Fruit fly (Drosophila melanogaster) whole organism, embryonic: Measurements from ENCODE around the gene CG13843.

Source experiments
- CG10274 ChIP-seq: fragments of 200-800 bp; sonication (Bioruptor generic); optimal IDR thresholded peaks from 3 replicates; lab custom pipeline; 2017; ENCODE audit warnings: missing biosample characterization, mild to moderate bottlenecking, missing genetic modification characterization
- CG10431 ChIP-seq: fragments of 200-800 bp; sonication (Bioruptor generic); optimal IDR thresholded peaks from 3 replicates; lab custom pipeline; 2018; ENCODE audit warnings: missing biosample characterization, mild to moderate bottlenecking, missing genetic modification characterization
- CG10979 ChIP-seq: fragments of 200-800 bp; sonication (Bioruptor generic); optimal IDR thresholded peaks from 2 replicates; lab custom pipeline; 2018; ENCODE audit warnings: missing biosample characterization, mild to moderate bottlenecking, missing genetic modification characterization, moderate library complexity
- CG11398 ChIP-seq: fragments of 200-800 bp; sonication (Bioruptor generic); optimal IDR thresholded peaks from 2 replicates; lab custom pipeline; 2016; ENCODE audit warnings: missing biosample characterization, missing genetic modification characterization
- CG11723 ChIP-seq: fragments of 200-800 bp; sonication (Bioruptor generic); optimal IDR thresholded peaks from 2 replicates; lab custom pipeline; 2017; ENCODE audit warnings: missing biosample characterization, mild to moderate bottlenecking, missing genetic modification characterization
- CG12071 ChIP-seq: fragments of 200-800 bp; sonication (Bioruptor generic); optimal IDR thresholded peaks from 3 replicates; lab custom pipeline; 2018; ENCODE audit warnings: missing biosample characterization, mild to moderate bottlenecking, missing genetic modification characterization
- CG12219 ChIP-seq: fragments of 200-800 bp; sonication (Bioruptor generic); optimal IDR thresholded peaks from 3 replicates; lab custom pipeline; 2018; ENCODE audit warnings: missing biosample characterization, mild to moderate bottlenecking, missing genetic modification characterization
- CG12659 ChIP-seq: fragments of 200-800 bp; sonication (Bioruptor generic); optimal IDR thresholded peaks from 3 replicates; lab custom pipeline; 2017; ENCODE audit warnings: mild to moderate bottlenecking, missing biosample characterization, missing genetic modification reagents, missing genetic modification characterization
- CG12769 ChIP-seq: fragments of 200-800 bp; sonication (Bioruptor generic); optimal IDR thresholded peaks from 2 replicates; lab custom pipeline; 2019; ENCODE audit warnings: missing biosample characterization, mild to moderate bottlenecking, missing genetic modification characterization, moderate library complexity
- CG13296 ChIP-seq: fragments of 200-800 bp; sonication (Bioruptor generic); optimal IDR thresholded peaks from 3 replicates; lab custom pipeline; 2018; ENCODE audit warnings: missing biosample characterization, mild to moderate bottlenecking, missing genetic modification characterization
- CG15073 ChIP-seq: fragments of 200-800 bp; sonication (Bioruptor generic); optimal IDR thresholded peaks from 2 replicates; lab custom pipeline; 2016; ENCODE audit warnings: missing biosample characterization, missing genetic modification characterization
- CG16863 ChIP-seq: fragments of 200-800 bp; sonication (Bioruptor generic); optimal IDR thresholded peaks from 3 replicates; lab custom pipeline; 2016; ENCODE audit warnings: missing biosample characterization, missing genetic modification characterization
- CG17385 ChIP-seq: fragments of 200-800 bp; sonication (Bioruptor generic); optimal IDR thresholded peaks from 3 replicates; lab custom pipeline; 2018; ENCODE audit warnings: missing biosample characterization, mild to moderate bottlenecking, missing genetic modification characterization
- CG17912 ChIP-seq: fragments of 200-800 bp; sonication (Bioruptor generic); optimal IDR thresholded peaks from 2 replicates; lab custom pipeline; 2018; ENCODE audit warnings: missing biosample characterization, mild to moderate bottlenecking, missing genetic modification characterization
- CG2202 ChIP-seq: fragments of 200-800 bp; sonication (Bioruptor generic); optimal IDR thresholded peaks from 2 replicates; lab custom pipeline; 2018; ENCODE audit warnings: missing biosample characterization, mild to moderate bottlenecking, missing genetic modification characterization
- CG2678 ChIP-seq: fragments of 200-800 bp; sonication (Bioruptor generic); optimal IDR thresholded peaks from 3 replicates; lab custom pipeline; 2019; ENCODE audit warnings: missing biosample characterization, mild to moderate bottlenecking, missing genetic modification characterization, moderate library complexity
- CG4707 ChIP-seq: fragments of 200-800 bp; sonication (Bioruptor generic); optimal IDR thresholded peaks from 2 replicates; lab custom pipeline; 2018; ENCODE audit warnings: missing biosample characterization, mild to moderate bottlenecking, missing genetic modification characterization, moderate library complexity
- CG5245 ChIP-seq: fragments of 200-800 bp; sonication (Bioruptor generic); optimal IDR thresholded peaks from 3 replicates; lab custom pipeline; 2016; ENCODE audit warnings: missing biosample characterization, missing genetic modification characterization
- CG7839 ChIP-seq: fragments of 200-800 bp; sonication (Bioruptor generic); optimal IDR thresholded peaks from 3 replicates; lab custom pipeline; 2018; ENCODE audit warnings: missing biosample characterization, mild to moderate bottlenecking, missing genetic modification characterization, moderate library complexity
- CG9437 ChIP-seq: fragments of 200-800 bp; sonication (Bioruptor generic); optimal IDR thresholded peaks from 2 replicates; lab custom pipeline; 2018; ENCODE audit warnings: missing biosample characterization, mild to moderate bottlenecking, missing genetic modification characterization
- CTCF ChIP-seq: fragments of 200-800 bp; sonication (Bioruptor generic); optimal IDR thresholded peaks from 2 replicates; lab custom pipeline; 2017; ENCODE audit warnings: missing biosample characterization, mild to moderate bottlenecking, missing genetic modification characterization, moderate library complexity
- D19A ChIP-seq: fragments of 200-800 bp; optimal IDR thresholded peaks from 3 replicates; lab custom pipeline; 2019; ENCODE audit warnings: missing biosample characterization, mild to moderate bottlenecking, missing genetic modification characterization, moderate library complexity
- D19B ChIP-seq: fragments of 200-800 bp; sonication (Bioruptor generic); optimal IDR thresholded peaks from 2 replicates; lab custom pipeline; 2017; ENCODE audit warnings: missing biosample characterization, mild to moderate bottlenecking, missing genetic modification characterization
- Dbx ChIP-seq: fragments of 200-800 bp; sonication (Bioruptor generic); IDR thresholded peaks from 3 replicates; pipeline ENCODE4 v1.3.6; 2022; ENCODE audit warnings: missing biosample characterization, missing genetic modification characterization
- E2f1 ChIP-seq: fragments of 200-800 bp; sonication (Bioruptor generic); IDR thresholded peaks from 2 replicates; pipeline ENCODE4 v1.3.6; 2022; ENCODE audit warnings: missing biosample characterization, missing genetic modification characterization
- Eip74EF ChIP-seq, 2 experiments: fragments of 200-800 bp in 1 of 2; fragments of >200 bp in 1 of 2; sonication (Bioruptor generic) in 1 of 2; optimal IDR thresholded peaks; 2 replicates each; lab custom pipeline; 2017 to 2019; ENCODE audit warnings: missing biosample characterization in 2 of 2, missing genetic modification characterization in 2 of 2, mild to moderate bottlenecking in 1 of 2, moderate library complexity in 1 of 2
- Elba2 ChIP-seq: fragments of 200-800 bp; sonication (Bioruptor generic); optimal IDR thresholded peaks from 3 replicates; lab custom pipeline; 2016; ENCODE audit warnings: missing biosample characterization, missing genetic modification characterization
- Lhr ChIP-seq: fragments of 200-800 bp; sonication (Bioruptor generic); optimal IDR thresholded peaks from 3 replicates; lab custom pipeline; 2017; ENCODE audit warnings: mild to moderate bottlenecking, missing biosample characterization, missing genetic modification reagents, missing genetic modification characterization
- Myb ChIP-seq: fragments of 200-800 bp; sonication (Bioruptor generic); optimal IDR thresholded peaks from 2 replicates; lab custom pipeline; 2016; ENCODE audit warnings: missing biosample characterization, missing genetic modification characterization
- PHDP ChIP-seq: fragments of 200-800 bp; sonication (Bioruptor generic); optimal IDR thresholded peaks from 3 replicates; lab custom pipeline; 2018; ENCODE audit warnings: missing biosample characterization, mild to moderate bottlenecking, missing genetic modification characterization, moderate library complexity
- Sin3A ChIP-seq: fragments of >200 bp; optimal IDR thresholded peaks from 2 replicates; lab custom pipeline; 2018
- Taf1 ChIP-seq: fragments of 200-800 bp; sonication (Bioruptor generic); IDR thresholded peaks from 2 replicates; pipeline ENCODE4 v1.3.6; 2022; ENCODE audit warnings: missing biosample characterization, missing genetic modification characterization
- dmrt11E ChIP-seq: fragments of 200-800 bp; sonication (Bioruptor generic); optimal IDR thresholded peaks from 3 replicates; lab custom pipeline; 2018; ENCODE audit warnings: missing biosample characterization, mild to moderate bottlenecking, missing genetic modification characterization, moderate library complexity
- fd3F ChIP-seq: fragments of 200-800 bp; sonication (Bioruptor generic); optimal IDR thresholded peaks from 2 replicates; lab custom pipeline; 2018; ENCODE audit warnings: missing biosample characterization, mild to moderate bottlenecking, missing genetic modification characterization, moderate library complexity
- gcm ChIP-seq: fragments of 200-800 bp; sonication (Bioruptor generic); optimal IDR thresholded peaks from 2 replicates; lab custom pipeline; 2019; ENCODE audit warnings: missing biosample characterization, mild to moderate bottlenecking, missing genetic modification characterization, moderate library complexity
- grn ChIP-seq: fragments of 200-800 bp; sonication (Bioruptor generic); optimal IDR thresholded peaks from 3 replicates; lab custom pipeline; 2017; ENCODE audit warnings: missing biosample characterization, missing genetic modification characterization
- ham ChIP-seq: fragments of 200-800 bp; sonication (Bioruptor generic); IDR thresholded peaks from 2 replicates; pipeline ENCODE4 v1.3.6; 2022; ENCODE audit warnings: missing biosample characterization, missing genetic modification characterization
- hbn ChIP-seq: fragments of 200-800 bp; sonication (Bioruptor generic); IDR thresholded peaks from 2 replicates; pipeline ENCODE4 v1.3.6; 2022; ENCODE audit warnings: missing biosample characterization, missing genetic modification characterization; ENCODE audit not compliant: partially characterized antibody
- hkb ChIP-seq, 2 experiments: fragments of 200-800 bp in 1 of 2; fragments of >200 bp in 1 of 2; sonication (Bioruptor generic) in 1 of 2; IDR thresholded peaks in 1 of 2; optimal IDR thresholded peaks in 1 of 2; 2 replicates each; pipeline versions ENCODE4 v1.3.6 to Lab custom; 2017 to 2022; ENCODE audit warnings: missing biosample characterization in 1 of 2, missing genetic modification characterization in 1 of 2
- jing ChIP-seq: fragments of 200-800 bp; sonication (Bioruptor generic); optimal IDR thresholded peaks from 2 replicates; lab custom pipeline; 2018; ENCODE audit warnings: missing biosample characterization, mild to moderate bottlenecking, missing genetic modification characterization
- mld ChIP-seq: fragments of 200-800 bp; sonication (Bioruptor generic); IDR thresholded peaks from 3 replicates; pipeline ENCODE4 v1.3.6; 2022; ENCODE audit warnings: missing biosample characterization, missing genetic modification characterization; ENCODE audit not compliant: partially characterized antibody
- nau ChIP-seq: fragments of 200-800 bp; sonication (Bioruptor generic); optimal IDR thresholded peaks from 3 replicates; lab custom pipeline; 2017; ENCODE audit warnings: missing biosample characterization, mild to moderate bottlenecking, missing genetic modification characterization, missing genetic modification reagents
- nmo ChIP-seq: fragments of 200-800 bp; sonication (Bioruptor generic); optimal IDR thresholded peaks from 2 replicates; lab custom pipeline; 2018; ENCODE audit warnings: missing biosample characterization, mild to moderate bottlenecking, missing genetic modification characterization, moderate library complexity
- otp ChIP-seq: fragments of 200-800 bp; sonication (Bioruptor generic); IDR thresholded peaks from 3 replicates; pipeline ENCODE4, ENCODE4 v1.3.6; 2022; ENCODE audit warnings: missing biosample characterization, missing genetic modification characterization
- pnt ChIP-seq: fragments of 200-800 bp; sonication (Bioruptor generic); optimal IDR thresholded peaks from 3 replicates; lab custom pipeline; 2016; ENCODE audit warnings: missing biosample characterization, missing genetic modification characterization
- sens ChIP-seq: fragments of 200-800 bp; sonication (Bioruptor generic); peaks from one replicate; lab custom pipeline; 2016; ENCODE audit warnings: missing biosample characterization, missing genetic modification characterization
- seq ChIP-seq: fragments of 200-800 bp; sonication (Bioruptor generic); IDR thresholded peaks from 2 replicates; pipeline ENCODE4 v1.3.6; 2022; ENCODE audit warnings: missing biosample characterization, missing genetic modification characterization
- sqz ChIP-seq: fragments of 200-800 bp; sonication (Bioruptor generic); optimal IDR thresholded peaks from 3 replicates; lab custom pipeline; 2018; ENCODE audit warnings: missing biosample characterization, mild to moderate bottlenecking, missing genetic modification characterization
- vvl ChIP-seq: fragments of 200-800 bp; sonication (Bioruptor generic); IDR thresholded peaks from 2 replicates; pipeline ENCODE4 v1.3.6; 2022; ENCODE audit warnings: missing biosample characterization, missing genetic modification characterization
- wek ChIP-seq: fragments of 200-800 bp; sonication (Bioruptor generic); optimal IDR thresholded peaks from 3 replicates; lab custom pipeline; 2018; ENCODE audit warnings: missing biosample characterization, mild to moderate bottlenecking, missing genetic modification characterization, moderate library complexity
- zfh1 ChIP-seq: fragments of 200-800 bp; sonication (Bioruptor generic); IDR thresholded peaks from 3 replicates; pipeline ENCODE4 v1.3.6; 2022; ENCODE audit warnings: missing biosample characterization, missing genetic modification characterization

Gene CG13843

DNA sequence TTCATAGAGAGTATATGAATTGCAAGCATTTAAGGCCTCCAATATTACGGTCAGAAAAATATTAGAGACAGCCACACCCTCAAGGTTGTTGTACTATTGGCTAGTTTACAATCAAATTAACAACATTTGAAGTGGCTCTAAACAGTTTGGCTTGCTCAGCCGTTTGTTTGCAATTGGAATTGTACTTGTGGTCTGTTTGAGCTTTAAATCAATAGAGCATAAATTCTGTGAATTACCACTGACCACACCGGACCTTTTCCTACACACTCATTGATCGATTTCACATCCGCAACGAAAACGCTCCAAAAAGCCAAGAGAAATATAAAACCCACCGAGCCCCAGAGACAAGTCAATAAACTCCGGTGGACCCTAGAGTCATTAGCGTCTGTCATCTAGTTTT lies 35.7 kb upstream of the CG13843 start (continued):
- TF ChIP-seq PHDP (peak; percentile 37), Elba2 (GFP tag; lab: Kevin White, UChicago) (no peak), CG11398 (GFP tag; lab: Kevin White, UChicago) (no peak), otp (GFP tag; lab: Robert Waterston, UW) (peak; percentile 78), CG11723 (GFP tag; lab: Kevin White, UChicago) (peak; percentile 18), hbn (no peak), sens (GFP tag; lab: Kevin White, UChicago) (peak; percentile 15), D19B (GFP tag; lab: Kevin White, UChicago) (no peak), seq (GFP tag; lab: Robert Waterston, UW) (no peak; the same call in 1 of the 2 replicates), CG13296 (GFP tag; lab: Kevin White, UChicago) (peak; percentile 41), CG4707 (GFP tag; lab: Kevin White, UChicago) (peak; percentile 25), CG2678 (peak; percentile 44), CTCF (GFP tag; lab: Kevin White, UChicago) (no peak), nmo (GFP tag; lab: Kevin White, UChicago) (no peak), CG10979 (tag; lab: Kevin White, UChicago) (no peak), grn (no peak), zfh1 (no peak), CG15073 (GFP tag; lab: Kevin White, UChicago) (no peak), CG10274 (GFP tag; lab: Kevin White, UChicago) (no peak), CG5245 (GFP tag; lab: Kevin White, UChicago) (no peak), Taf1 (GFP tag; lab: Robert Waterston, UW) (no peak), Lhr (no peak), fd3F (GFP tag; lab: Kevin White, UChicago) (peak; percentile 17), CG7839 (tag; lab: Kevin White, UChicago) (no peak), D19A (tag; lab: Kevin White, UChicago) (no peak), CG16863 (GFP tag; lab: Kevin White, UChicago) (no peak), CG12071 (GFP tag; lab: Kevin White, UChicago) (no peak), CG2202 (peak; percentile 5), hkb (optimal IDR thresholded peaks at IDR 0.05; lab: Kevin White, UChicago) (no peak), hkb (GFP tag; IDR thresholded peaks at IDR 0.05; lab: Robert Waterston, UW) (peak; percentile 53; the same call in 1 of the 2 replicates), ham (GFP tag; lab: Robert Waterston, UW) (no peak), vvl (no peak), pnt (GFP tag; lab: Kevin White, UChicago) (no peak), CG9437 (GFP tag; lab: Kevin White, UChicago) (no peak), Eip74EF (GFP tag; optimal IDR thresholded peaks at IDR 0.05; lab: Kevin White, UChicago) (no peak), E2f1 (GFP tag; lab: Robert Waterston, UW) (no peak), wek (peak; percentile 58), gcm (GFP tag; lab: Kevin White, UChicago) (no peak), jing (GFP tag; lab: Kevin White, UChicago) (no peak), Sin3A (no peak), CG17912 (GFP tag; lab: Kevin White, UChicago) (peak; percentile 20), CG10431 (GFP tag; lab: Kevin White, UChicago) (peak; percentile 47), CG12769 (tag; lab: Kevin White, UChicago) (peak; percentile 6), CG17385 (GFP tag; lab: Kevin White, UChicago) (peak; percentile 38), Myb (GFP tag; lab: Kevin White, UChicago) (no peak), dmrt11E (tag; lab: Kevin White, UChicago) (no peak), nau (GFP tag; lab: Kevin White, UChicago) (peak; percentile 2), sqz (no peak), CG12219 (GFP tag; lab: Kevin White, UChicago) (peak; percentile 38), mld (GFP tag; lab: Robert Waterston, UW) (no peak), Dbx (GFP tag; lab: Robert Waterston, UW) (no peak), CG12659 (GFP tag; lab: Kevin White, UChicago) (peak; percentile 21)
